Worm (Caenorhabditis elegans) whole organism, L1 larva: Measurements from ENCODE around the gene R07D5.2.

Experiments
- C16A3.4 ChIP-seq: fragments of 150-350 bp; optimal IDR thresholded peaks from 2 replicates; lab custom pipeline; 2014; ENCODE audit warnings: missing biosample characterization, missing genetic modification characterization
- F16B12.6 ChIP-seq: fragments of 150-350 bp; optimal IDR thresholded peaks from 2 replicates; lab custom pipeline; 2014; ENCODE audit warnings: missing biosample characterization, missing genetic modification characterization
- Y116A8C.19 ChIP-seq: sonication (generic microtip); optimal IDR thresholded peaks from 2 replicates; lab custom pipeline; 2016; ENCODE audit warnings: missing compliant biosample characterization, missing genetic modification characterization, borderline replicate concordance
- aha-1 ChIP-seq: fragments of 150-350 bp; optimal IDR thresholded peaks from 2 replicates; lab custom pipeline; 2014; ENCODE audit warnings: missing biosample characterization, missing genetic modification characterization
- aly-2 ChIP-seq: fragments of 150-350 bp; optimal IDR thresholded peaks from 2 replicates; lab custom pipeline; 2014; ENCODE audit warnings: missing biosample characterization, missing genetic modification characterization
- ama-1 ChIP-seq: fragments of 150-350 bp; optimal IDR thresholded peaks from 2 replicates; lab custom pipeline; 2014
- blmp-1 ChIP-seq: fragments of 150-350 bp; optimal IDR thresholded peaks from 2 replicates; lab custom pipeline; 2014; ENCODE audit warnings: missing biosample characterization, missing genetic modification characterization
- ceh-63 ChIP-seq: fragments of 200-800 bp; sonication (Bioruptor generic); optimal IDR thresholded peaks from 2 replicates; lab custom pipeline; 2018; ENCODE audit warnings: mild to moderate bottlenecking, missing genetic modification characterization, missing compliant biosample characterization
- ceh-8 ChIP-seq: fragments of 200-800 bp; sonication (Bioruptor generic); optimal IDR thresholded peaks from 2 replicates; lab custom pipeline; 2018; ENCODE audit warnings: mild to moderate bottlenecking, missing genetic modification characterization, moderate library complexity, missing compliant biosample characterization
- ceh-90 ChIP-seq: sonication (generic microtip); optimal IDR thresholded peaks from 2 replicates; lab custom pipeline; 2016; ENCODE audit warnings: missing genetic modification characterization, missing compliant biosample characterization
- dpl-1 ChIP-seq, 3 experiments: fragments of 150-350 bp in 2 of 3; sonication (generic microtip) in 1 of 3; optimal IDR thresholded peaks; 2 replicates each; lab custom pipeline; 2014 to 2017; ENCODE audit warnings: missing biosample characterization in 3 of 3, missing genetic modification characterization in 3 of 3, missing genetic modification reagents in 3 of 3
- dsc-1 ChIP-seq: sonication (generic microtip); optimal IDR thresholded peaks from 2 replicates; lab custom pipeline; 2016; ENCODE audit warnings: mild to moderate bottlenecking, missing genetic modification characterization, missing compliant biosample characterization
- efl-3 ChIP-seq: fragments of 200-800 bp; sonication (Bioruptor generic); optimal IDR thresholded peaks from 2 replicates; lab custom pipeline; 2018; ENCODE audit warnings: mild to moderate bottlenecking, missing genetic modification characterization, missing compliant biosample characterization
- egl-13 ChIP-seq: sonication (generic microtip); optimal IDR thresholded peaks from 2 replicates; lab custom pipeline; 2016; ENCODE audit warnings: missing genotype, missing genetic modification reagents, missing genetic modification characterization, missing compliant biosample characterization
- elt-3 ChIP-seq, 6 experiments: fragments of 150-350 bp in 1 of 6; sonication (generic microtip); optimal IDR thresholded peaks; 2 replicates each; lab custom pipeline; 2017 to 2018; ENCODE audit warnings: missing biosample characterization in 6 of 6, missing genetic modification characterization in 6 of 6, inconsistent platforms in 1 of 6
- ets-5 ChIP-seq: fragments of 200-800 bp; sonication (Bioruptor generic); IDR thresholded peaks from 2 replicates; pipeline ENCODE4 v1.3.6; 2022; ENCODE audit warnings: missing genetic modification characterization, missing compliant biosample characterization
- fkh-10 ChIP-seq: sonication (generic microtip); optimal IDR thresholded peaks from 2 replicates; lab custom pipeline; 2017; ENCODE audit warnings: missing biosample characterization, missing genetic modification reagents, missing genetic modification characterization
- fkh-4 ChIP-seq: sonication (generic microtip); optimal IDR thresholded peaks from 2 replicates; lab custom pipeline; 2016; ENCODE audit warnings: missing compliant biosample characterization, missing genetic modification characterization, borderline replicate concordance
- fkh-8 ChIP-seq: sonication (generic microtip); optimal IDR thresholded peaks from 2 replicates; lab custom pipeline; 2016; ENCODE audit warnings: mild to moderate bottlenecking, missing genetic modification characterization, missing compliant biosample characterization
- grh-1 ChIP-seq: fragments of 200-800 bp; sonication (Bioruptor generic); IDR thresholded peaks from 2 replicates; pipeline ENCODE4 v1.3.6; 2022; ENCODE audit warnings: missing genetic modification reagents, missing genetic modification characterization, missing compliant biosample characterization
- irx-1 ChIP-seq: sonication (generic microtip); optimal IDR thresholded peaks from 2 replicates; lab custom pipeline; 2016; ENCODE audit warnings: missing genetic modification characterization, missing compliant biosample characterization
- lin-13 ChIP-seq: fragments of 150-350 bp; optimal IDR thresholded peaks from 2 replicates; lab custom pipeline; 2014; ENCODE audit warnings: missing biosample characterization, missing genetic modification reagents, missing genetic modification characterization
- lin-14 ChIP-seq: fragments of 200-800 bp; sonication (Bioruptor generic); optimal IDR thresholded peaks from 2 replicates; lab custom pipeline; 2018; ENCODE audit warnings: mild to moderate bottlenecking, missing genetic modification characterization, moderate library complexity, missing compliant biosample characterization
- lin-15B ChIP-seq: fragments of 150-350 bp; sonication (generic microtip); optimal IDR thresholded peaks from 3 replicates; lab custom pipeline; 2014; ENCODE audit warnings: missing biosample characterization, missing genetic modification characterization
- lin-35 ChIP-seq, 2 experiments: fragments of 150-350 bp; optimal IDR thresholded peaks; 2 replicates each; lab custom pipeline; 2014; ENCODE audit warnings: missing biosample characterization in 2 of 2, missing genetic modification characterization in 2 of 2, missing genetic modification reagents in 2 of 2
- lin-39 ChIP-seq: fragments of 150-350 bp; optimal IDR thresholded peaks from 2 replicates; lab custom pipeline; 2014; ENCODE audit warnings: missing biosample characterization, missing genetic modification reagents, missing genetic modification characterization
- mdl-1 ChIP-seq, 2 experiments: fragments of 150-350 bp; optimal IDR thresholded peaks; 2 replicates each; lab custom pipeline; 2014 to 2017; ENCODE audit warnings: missing biosample characterization in 2 of 2, missing genetic modification characterization in 2 of 2, inconsistent platforms in 1 of 2
- mep-1 ChIP-seq: fragments of 150-350 bp; optimal IDR thresholded peaks from 2 replicates; lab custom pipeline; 2014; ENCODE audit warnings: missing biosample characterization, missing genetic modification characterization
- nhr-11 ChIP-seq: fragments of 150-350 bp; optimal IDR thresholded peaks from 2 replicates; lab custom pipeline; 2014; ENCODE audit warnings: missing biosample characterization, missing genetic modification characterization
- nhr-12 ChIP-seq: sonication (generic microtip); optimal IDR thresholded peaks from 2 replicates; lab custom pipeline; 2017; ENCODE audit warnings: missing biosample characterization, missing genetic modification characterization
- nhr-19 ChIP-seq: fragments of 200-800 bp; sonication (Bioruptor generic); conservative IDR thresholded peaks from 2 replicates; pipeline ENCODE4 v1.3.6; 2022; ENCODE audit warnings: missing genetic modification characterization, missing compliant biosample characterization
- nhr-20 ChIP-seq: sonication (generic microtip); optimal IDR thresholded peaks from 2 replicates; lab custom pipeline; 2016; ENCODE audit warnings: mild to moderate bottlenecking, missing genetic modification characterization, missing compliant biosample characterization
- nhr-47 ChIP-seq: sonication (generic microtip); optimal IDR thresholded peaks from 2 replicates; lab custom pipeline; 2016; ENCODE audit warnings: mild to moderate bottlenecking, missing genetic modification characterization, moderate library complexity, missing compliant biosample characterization
- nhr-71 ChIP-seq: sonication (generic microtip); optimal IDR thresholded peaks from 2 replicates; lab custom pipeline; 2016; ENCODE audit warnings: mild to moderate bottlenecking, missing genetic modification characterization, moderate library complexity, missing compliant biosample characterization
- nhr-84 ChIP-seq: sonication (generic microtip); optimal IDR thresholded peaks from 2 replicates; lab custom pipeline; 2017; ENCODE audit warnings: missing biosample characterization, missing genetic modification characterization
- nhr-85 ChIP-seq: sonication (generic microtip); peaks from one replicate; lab custom pipeline; 2016; ENCODE audit warnings: missing genetic modification characterization, inconsistent platforms, missing compliant biosample characterization
- nhr-90 ChIP-seq: sonication (generic microtip); optimal IDR thresholded peaks from 2 replicates; lab custom pipeline; 2016; ENCODE audit warnings: mild to moderate bottlenecking, missing genetic modification characterization, missing compliant biosample characterization; ENCODE audit not compliant: poor library complexity
- pag-3 ChIP-seq: sonication (generic microtip); optimal IDR thresholded peaks from 2 replicates; lab custom pipeline; 2017; ENCODE audit warnings: missing genetic modification characterization, mild to moderate bottlenecking, missing compliant biosample characterization, antibody characterized with exemption, borderline replicate concordance; ENCODE audit not compliant: insufficient read depth
- pqm-1 ChIP-seq: sonication (generic microtip); optimal IDR thresholded peaks from 3 replicates; lab custom pipeline; 2017; ENCODE audit warnings: missing biosample characterization, missing genetic modification characterization
- skn-1 ChIP-seq: fragments of 150-350 bp; optimal IDR thresholded peaks from 2 replicates; lab custom pipeline; 2014; ENCODE audit warnings: missing biosample characterization, missing genetic modification characterization
- snpc-4 ChIP-seq: fragments of 150-350 bp; optimal IDR thresholded peaks from 2 replicates; lab custom pipeline; 2014; ENCODE audit warnings: missing biosample characterization, missing genetic modification characterization
- snu-23 ChIP-seq: sonication (generic microtip); optimal IDR thresholded peaks from 2 replicates; lab custom pipeline; 2016; ENCODE audit warnings: missing genetic modification characterization, missing compliant biosample characterization
- sox-4 ChIP-seq: sonication (generic microtip); optimal IDR thresholded peaks from 2 replicates; lab custom pipeline; 2016; ENCODE audit warnings: missing genetic modification characterization, missing compliant biosample characterization
- sptf-1 ChIP-seq: fragments of 150-350 bp; optimal IDR thresholded peaks from 2 replicates; lab custom pipeline; 2014; ENCODE audit warnings: missing biosample characterization, missing genetic modification characterization
- tbx-2 ChIP-seq: sonication (generic microtip); optimal IDR thresholded peaks from 2 replicates; lab custom pipeline; 2016; ENCODE audit warnings: missing genetic modification characterization, missing compliant biosample characterization
- tlp-1 ChIP-seq: fragments of 150-350 bp; optimal IDR thresholded peaks from 2 replicates; lab custom pipeline; 2014; ENCODE audit warnings: missing biosample characterization, missing genetic modification characterization
- unc-130 ChIP-seq: fragments of 150-350 bp; optimal IDR thresholded peaks from 2 replicates; lab custom pipeline; 2017; ENCODE audit warnings: missing biosample characterization, missing genetic modification characterization, inconsistent platforms
- unc-30 ChIP-seq: sonication (generic microtip); optimal IDR thresholded peaks from 2 replicates; lab custom pipeline; 2017; ENCODE audit warnings: missing biosample characterization, missing genetic modification characterization
- unc-62 ChIP-seq: fragments of 150-350 bp; optimal IDR thresholded peaks from 2 replicates; lab custom pipeline; 2014; ENCODE audit warnings: missing biosample characterization, missing genetic modification reagents, missing genetic modification characterization
- unc-98 ChIP-seq: fragments of 200-800 bp; sonication (Bioruptor generic); IDR thresholded peaks from 2 replicates; pipeline ENCODE4 v1.3.6; 2022; ENCODE audit warnings: missing genetic modification characterization, missing compliant biosample characterization
- vab-15 ChIP-seq: sonication (generic microtip); optimal IDR thresholded peaks from 2 replicates; lab custom pipeline; 2017; ENCODE audit warnings: missing genotype, mild to moderate bottlenecking, missing genetic modification characterization, missing compliant biosample characterization
- xbp-1 ChIP-seq: sonication (generic microtip); optimal IDR thresholded peaks from 2 replicates; lab custom pipeline; 2016; ENCODE audit warnings: missing genetic modification characterization, missing compliant biosample characterization
- zag-1 ChIP-seq: fragments of 150-350 bp; optimal IDR thresholded peaks from 2 replicates; lab custom pipeline; 2014; ENCODE audit warnings: missing biosample characterization, missing genetic modification characterization
- ztf-11 ChIP-seq, 2 experiments: sonication (generic microtip); optimal IDR thresholded peaks; 2 replicates each; lab custom pipeline; 2016 to 2017; ENCODE audit warnings: missing genetic modification characterization in 2 of 2, missing biosample characterization in 1 of 2, missing compliant biosample characterization in 1 of 2
- ztf-4 ChIP-seq: fragments of 150-350 bp; optimal IDR thresholded peaks from 2 replicates; lab custom pipeline; 2014; ENCODE audit warnings: missing biosample characterization, missing genetic modification characterization

R07D5.2 gene

DNA sequence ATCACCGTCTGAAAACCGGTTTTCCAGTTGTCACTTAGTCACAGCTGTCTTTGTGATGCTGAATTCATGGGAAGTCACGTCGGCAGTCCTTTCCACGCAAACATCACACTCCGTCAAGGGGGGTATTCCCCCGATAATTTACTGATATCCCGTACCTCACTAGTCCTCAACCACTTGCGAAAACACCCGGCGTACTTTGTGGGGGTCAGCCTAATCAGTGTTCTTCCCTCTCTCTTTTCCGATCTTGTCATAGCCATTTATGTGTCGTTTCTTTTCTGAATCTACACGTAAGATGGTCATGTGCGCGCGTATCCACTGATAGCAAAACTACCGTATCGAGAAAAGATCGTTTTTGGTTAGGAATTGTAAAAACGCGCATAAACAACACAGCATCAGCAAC is 37.0 kb downstream of the R07D5.2 start:
- TF ChIP-seq Y116A8C.19 = no peak
- no peak for TF ChIP-seq xbp-1
- no peak for TF ChIP-seq lin-13 (GFP tag; lab: Kevin White, UChicago)
- peak; percentile 60 for TF ChIP-seq nhr-19
- no peak for TF ChIP-seq dpl-1 (GFP tag; optimal IDR thresholded peaks at IDR 0.05; lab: Kevin White, UChicago)
- TF ChIP-seq unc-62 (GFP tag; lab: Kevin White, UChicago) = no peak
- peak; percentile 5 for TF ChIP-seq C16A3.4 (tag; lab: Kevin White, UChicago)
- no peak for TF ChIP-seq F16B12.6
- no peak for TF ChIP-seq snpc-4 (tag; lab: Kevin White, UChicago)
- TF ChIP-seq ceh-63 (GFP tag; lab: Kevin White, UChicago) = no peak
- no peak for TF ChIP-seq unc-98
- peak; percentile 64 for TF ChIP-seq lin-14 (GFP tag; lab: Kevin White, UChicago)
- TF ChIP-seq grh-1 (GFP tag; lab: Robert Waterston, UW) = peak; percentile 78
- no peak for TF ChIP-seq ztf-4 (tag; lab: Kevin White, UChicago)
- TF ChIP-seq unc-130 (tag; lab: Kevin White, UChicago) = peak; percentile 63
- no peak for TF ChIP-seq zag-1 (tag; lab: Kevin White, UChicago)
- no peak for TF ChIP-seq ama-1 (lab: Kevin White, UChicago)
- TF ChIP-seq nhr-47 (tag; lab: Kevin White, UChicago) = no peak
- TF ChIP-seq aly-2 (tag; lab: Kevin White, UChicago) = no peak
- TF ChIP-seq nhr-11 (tag; lab: Kevin White, UChicago) = no peak
- no peak for TF ChIP-seq fkh-10 (GFP tag; lab: Kevin White, UChicago)
- TF ChIP-seq sox-4 (tag; lab: Kevin White, UChicago) = no peak
- TF ChIP-seq elt-3 (tag; optimal IDR thresholded peaks at IDR 0.05; lab: Kevin White, UChicago) = peak in 5 of 6 experiments; percentile 48 to 92 (median 69)
- peak in 1 of 2 experiments; percentile 74 for TF ChIP-seq mdl-1 (tag; optimal IDR thresholded peaks at IDR 0.05; lab: Kevin White, UChicago)
- no peak for TF ChIP-seq efl-3
- TF ChIP-seq nhr-84 = no peak
- no peak for TF ChIP-seq fkh-8 (tag; lab: Kevin White, UChicago)
- peak; percentile 86 for TF ChIP-seq blmp-1 (tag; lab: Kevin White, UChicago)
- no peak for TF ChIP-seq vab-15 (tag; lab: Kevin White, UChicago)
- TF ChIP-seq tbx-2 (tag; lab: Kevin White, UChicago) = peak; percentile 40
- no peak for TF ChIP-seq unc-30 (tag; lab: Kevin White, UChicago)
- TF ChIP-seq aha-1 = no peak
- TF ChIP-seq skn-1 (tag; lab: Kevin White, UChicago) = no peak
- no peak for TF ChIP-seq ztf-11 (tag; optimal IDR thresholded peaks at IDR 0.05; lab: Kevin White, UChicago)
- no peak for TF ChIP-seq lin-15B (tag; lab: Kevin White, UChicago)
- no peak for TF ChIP-seq mep-1 (tag; lab: Kevin White, UChicago)
- no peak for TF ChIP-seq egl-13 (tag; lab: Kevin White, UChicago)
- no peak for TF ChIP-seq lin-39 (tag; lab: Kevin White, UChicago)
- TF ChIP-seq dsc-1 (tag; lab: Kevin White, UChicago) = no peak
- no peak for TF ChIP-seq nhr-12 (tag; lab: Kevin White, UChicago)
- TF ChIP-seq tlp-1 = no peak
- TF ChIP-seq sptf-1 (tag; lab: Kevin White, UChicago) = no peak
- TF ChIP-seq nhr-90 = peak; percentile 38
- TF ChIP-seq irx-1 (tag; lab: Kevin White, UChicago) = no peak
- TF ChIP-seq nhr-20 = peak; percentile 83
- TF ChIP-seq ceh-8 (GFP tag; lab: Kevin White, UChicago) = no peak
- TF ChIP-seq ets-5 (GFP tag; lab: Robert Waterston, UW) = no peak
- TF ChIP-seq nhr-85 = peak; percentile 92
- no peak for TF ChIP-seq ceh-90
- peak; percentile 56 for TF ChIP-seq snu-23 (GFP tag; lab: Kevin White, UChicago)
- no peak for TF ChIP-seq fkh-4
- peak; percentile 69 for TF ChIP-seq nhr-71 (tag; lab: Kevin White, UChicago)
- TF ChIP-seq pag-3 (tag; lab: Kevin White, UChicago) = no peak
- TF ChIP-seq pqm-1 (tag; lab: Kevin White, UChicago) = no peak
- TF ChIP-seq lin-35 (GFP tag; optimal IDR thresholded peaks at IDR 0.05; lab: Kevin White, UChicago) = peak in 1 of 2 experiments; percentile 45
